Worm (Caenorhabditis elegans): ENCODE data around the gene E01B7.2.

E01B7.2 gene

ce11 chrV:17951172-17951999, 29.8 kb downstream of the E01B7.2 start, which contains the start of gene Y59A8B.24:
TSS of gene Y59A8B.24 (plus strand) at chrV:17951949.
- TF ChIP-seq nhr-76 (tag; optimal IDR thresholded peaks at IDR 0.05) (no peak), daf-12 (tag; optimal IDR thresholded peaks at IDR 0.05) (no peak), elt-3 (tag; optimal IDR thresholded peaks at IDR 0.05) (no peak), elt-2 (tag; optimal IDR thresholded peaks at IDR 0.05) (peak; percentile 92), zag-1 (tag; optimal IDR thresholded peaks at IDR 0.05) (no peak), ceh-82 (tag; optimal IDR thresholded peaks at IDR 0.05) (peak; percentile 65), ceh-28 (tag; optimal IDR thresholded peaks at IDR 0.05) (peak; percentile 83), sea-2 (GFP tag; optimal IDR thresholded peaks at IDR 0.05) (no peak), elt-1 (tag; optimal IDR thresholded peaks at IDR 0.05) (peak; percentile 13), jun-1 (tag; optimal IDR thresholded peaks at IDR 0.05) (peak; percentile 83), fkh-2 (tag; optimal IDR thresholded peaks at IDR 0.05) (no peak), ama-1 (optimal IDR thresholded peaks at IDR 0.05) (peak; percentile 67), ceh-9 (tag; optimal IDR thresholded peaks at IDR 0.05) (no peak), R02D3.7 (tag; optimal IDR thresholded peaks at IDR 0.05) (peak; percentile 78), egl-5 (tag; optimal IDR thresholded peaks at IDR 0.05) (peak; percentile 54), aly-2 (tag; optimal IDR thresholded peaks at IDR 0.05) (peak; percentile 6), ceh-16 (tag; optimal IDR thresholded peaks at IDR 0.05) (no peak), pqm-1 (tag; optimal IDR thresholded peaks at IDR 0.05) (peak; percentile 84), egl-27 (tag; optimal IDR thresholded peaks at IDR 0.05) (peak; percentile 79), lin-39 (tag; optimal IDR thresholded peaks at IDR 0.05) (peak; percentile 95), nhr-11 (tag; optimal IDR thresholded peaks at IDR 0.05) (peak; percentile 78), nhr-67 (tag; optimal IDR thresholded peaks at IDR 0.05) (no peak), lsy-12 (tag; optimal IDR thresholded peaks at IDR 0.05) (peak; percentile 85), pha-4 (tag; optimal IDR thresholded peaks at IDR 0.05) (peak; percentile 95), nhr-77 (tag; optimal IDR thresholded peaks at IDR 0.05) (no peak), ztf-11 (tag; optimal IDR thresholded peaks at IDR 0.05) (no peak), snpc-4 (tag; optimal IDR thresholded peaks at IDR 0.05) (peak; percentile 85), ztf-4 (tag; optimal IDR thresholded peaks at IDR 0.05) (no peak), eor-1 (tag; optimal IDR thresholded peaks at IDR 0.05) (no peak), unc-62 (GFP tag; optimal IDR thresholded peaks at IDR 0.05) (peak; percentile 59), mdl-1 (tag; optimal IDR thresholded peaks at IDR 0.05) (peak; percentile 51), nhr-12 (tag; optimal IDR thresholded peaks at IDR 0.05) (no peak), hmg-11 (tag; optimal IDR thresholded peaks at IDR 0.05) (peak; percentile 100), lin-15B (tag; optimal IDR thresholded peaks at IDR 0.05) (peak; percentile 96), nhr-237 (tag; optimal IDR thresholded peaks at IDR 0.05) (no peak), fkh-10 (GFP tag; optimal IDR thresholded peaks at IDR 0.05) (peak; percentile 27), fos-1 (tag; optimal IDR thresholded peaks at IDR 0.05) (no peak), skn-1 (tag; optimal IDR thresholded peaks at IDR 0.05) (peak; percentile 82), nfya-1 (tag; optimal IDR thresholded peaks at IDR 0.05; ENCODE audit: insufficient read depth) (peak; percentile 96), mml-1 (tag; optimal IDR thresholded peaks at IDR 0.05) (no peak), nhr-25 (tag; optimal IDR thresholded peaks at IDR 0.05) (peak; percentile 97), nhr-23 (tag; optimal IDR thresholded peaks at IDR 0.05) (peak; percentile 91), ZK546.5 (tag; optimal IDR thresholded peaks at IDR 0.05) (no peak), unc-39 (tag; optimal IDR thresholded peaks at IDR 0.05) (no peak), tbx-2 (tag; optimal IDR thresholded peaks at IDR 0.05) (peak; percentile 76), nhr-43 (tag; optimal IDR thresholded peaks at IDR 0.05; ENCODE audit: poor library complexity, severe bottlenecking) (peak; percentile 74), nhr-28 (tag; optimal IDR thresholded peaks at IDR 0.05) (no peak)
